Fruit fly (Drosophila melanogaster) whole organism, wandering third instar larva: ENCODE results near the gene Pvf1.

Experiments
- Abd-B ChIP-seq: fragments of >200 bp; optimal IDR thresholded peaks from 2 replicates; lab custom pipeline; 2017; ENCODE audit warnings: missing biosample characterization, missing genetic modification characterization
- CG32264 ChIP-seq: fragments of 200-800 bp; sonication (Bioruptor generic); optimal IDR thresholded peaks from 2 replicates; lab custom pipeline; 2016; ENCODE audit warnings: missing biosample characterization, missing genetic modification characterization
- CG9705 ChIP-seq: fragments of 200-800 bp; sonication (Bioruptor generic); optimal IDR thresholded peaks from 2 replicates; lab custom pipeline; 2018; ENCODE audit warnings: missing biosample characterization, mild to moderate bottlenecking, missing genetic modification characterization
- CrebA ChIP-seq: fragments of 200-800 bp; sonication (Bioruptor generic); optimal IDR thresholded peaks from 2 replicates; lab custom pipeline; 2016; ENCODE audit warnings: missing biosample characterization, mild to moderate bottlenecking, missing genetic modification characterization, borderline replicate concordance
- Dfd ChIP-seq: fragments of >200 bp; optimal IDR thresholded peaks from 2 replicates; lab custom pipeline; 2017; ENCODE audit warnings: missing biosample characterization, missing genetic modification characterization
- Dif ChIP-seq: fragments of 200-275, 200-300 bp; sonication (Bioruptor generic); optimal IDR thresholded peaks from 2 replicates; lab custom pipeline; 2018; ENCODE audit warnings: missing biosample characterization, missing genetic modification characterization; ENCODE audit not compliant: partially characterized antibody
- GATAd ChIP-seq: sonication (Bioruptor generic); optimal IDR thresholded peaks from 2 replicates; lab custom pipeline; 2016; ENCODE audit warnings: missing biosample characterization, missing genetic modification characterization
- HLH106 ChIP-seq: fragments of 200-800 bp; optimal IDR thresholded peaks from 3 replicates; lab custom pipeline; 2019; ENCODE audit warnings: missing biosample characterization, mild to moderate bottlenecking, missing genetic modification characterization, moderate library complexity
- Hnf4 ChIP-seq: fragments of 200-800 bp; sonication (Bioruptor generic); optimal IDR thresholded peaks from 2 replicates; lab custom pipeline; 2016; ENCODE audit warnings: missing biosample characterization, mild to moderate bottlenecking, missing genetic modification characterization
- Hr78 ChIP-seq: fragments of >200 bp; optimal IDR thresholded peaks from 2 replicates; lab custom pipeline; 2017; ENCODE audit warnings: missing biosample characterization, missing genetic modification characterization
- Hr83 ChIP-seq: fragments of 200-300 bp; sonication (Bioruptor generic); optimal IDR thresholded peaks from 2 replicates; lab custom pipeline; 2016; ENCODE audit warnings: missing biosample characterization, mild to moderate bottlenecking, missing genetic modification characterization, moderate library complexity; ENCODE audit not compliant: poor library complexity, severe bottlenecking
- Jra ChIP-seq: sonication (Bioruptor generic); optimal IDR thresholded peaks from 2 replicates; lab custom pipeline; 2016; ENCODE audit warnings: missing biosample characterization, missing genetic modification characterization
- Mio ChIP-seq: sonication (Bioruptor generic); optimal IDR thresholded peaks from 2 replicates; lab custom pipeline; 2016; ENCODE audit warnings: missing biosample characterization, missing genetic modification characterization
- Myc ChIP-seq: fragments of >200 bp; optimal IDR thresholded peaks from 2 replicates; lab custom pipeline; 2017
- N ChIP-seq: fragments of >200 bp; optimal IDR thresholded peaks from 2 replicates; lab custom pipeline; 2018; ENCODE audit warnings: missing biosample characterization, missing external identifiers, missing genetic modification characterization
- OdsH ChIP-seq: fragments of 200-800 bp; sonication (Bioruptor generic); optimal IDR thresholded peaks from 2 replicates; lab custom pipeline; 2016; ENCODE audit warnings: missing biosample characterization, mild to moderate bottlenecking, missing genetic modification characterization
- Rel ChIP-seq, 2 experiments: fragments of 200-800 bp; sonication (Bioruptor generic) in 1 of 2; optimal IDR thresholded peaks; 2 replicates in 1 of 2; 3 replicates in 1 of 2; lab custom pipeline; 2016 to 2019; ENCODE audit warnings: mild to moderate bottlenecking in 2 of 2, missing biosample characterization in 2 of 2, missing genetic modification characterization in 2 of 2, moderate library complexity in 1 of 2
- Sp1 ChIP-seq: fragments of 200-800 bp; sonication (Bioruptor generic); optimal IDR thresholded peaks from 3 replicates; lab custom pipeline; 2019; ENCODE audit warnings: missing biosample characterization, mild to moderate bottlenecking, missing genetic modification characterization, moderate library complexity
- Vsx2 ChIP-seq: fragments of 200-300, 225-300 bp; sonication (Bioruptor generic); optimal IDR thresholded peaks from 2 replicates; lab custom pipeline; 2018; ENCODE audit warnings: missing biosample characterization, missing genetic modification characterization; ENCODE audit not compliant: partially characterized antibody
- br ChIP-seq: fragments of 200-800 bp; sonication (Bioruptor generic); optimal IDR thresholded peaks from 2 replicates; lab custom pipeline; 2016; ENCODE audit warnings: missing biosample characterization, missing genetic modification characterization
- brk ChIP-seq: fragments of 200-800 bp; sonication (Bioruptor generic); optimal IDR thresholded peaks from 2 replicates; lab custom pipeline; 2016; ENCODE audit warnings: missing biosample characterization, mild to moderate bottlenecking, missing genetic modification characterization
- dl ChIP-seq, 2 experiments: fragments of 175-275, 200-275 bp in 1 of 2; fragments of 200-275 bp in 1 of 2; sonication (Bioruptor generic); optimal IDR thresholded peaks; lab custom pipeline; 2018; ENCODE audit warnings: mild to moderate bottlenecking in 2 of 2, missing biosample characterization in 2 of 2, missing genetic modification characterization in 2 of 2, moderate library complexity in 2 of 2; ENCODE audit not compliant: partially characterized antibody in 2 of 2, insufficient read depth in 1 of 2
- dmrt93B ChIP-seq: fragments of 200-800 bp; sonication (Bioruptor generic); optimal IDR thresholded peaks from 2 replicates; lab custom pipeline; 2018; ENCODE audit warnings: missing biosample characterization, mild to moderate bottlenecking, missing genetic modification characterization
- dsf ChIP-seq: sonication (Bioruptor generic); optimal IDR thresholded peaks from 2 replicates; lab custom pipeline; 2016; ENCODE audit warnings: missing biosample characterization, missing genetic modification characterization, borderline replicate concordance
- ey ChIP-seq: fragments of 200-800 bp; sonication (Bioruptor generic); optimal IDR thresholded peaks from 2 replicates; lab custom pipeline; 2016; ENCODE audit warnings: missing biosample characterization, missing genetic modification characterization
- foxo ChIP-seq, 2 experiments: fragments of 200-800 bp; sonication (Bioruptor generic); optimal IDR thresholded peaks; 2 replicates in 1 of 2; 3 replicates in 1 of 2; lab custom pipeline; 2016 to 2017; ENCODE audit warnings: missing biosample characterization in 2 of 2, missing genetic modification characterization in 2 of 2
- fru ChIP-seq: fragments of 200-800 bp; sonication (Bioruptor generic); optimal IDR thresholded peaks from 3 replicates; lab custom pipeline; 2016; ENCODE audit warnings: missing biosample characterization, mild to moderate bottlenecking, missing genetic modification characterization
- h ChIP-seq: fragments of 200-800 bp; sonication (Bioruptor generic); optimal IDR thresholded peaks from 3 replicates; lab custom pipeline; 2016; ENCODE audit warnings: missing biosample characterization, mild to moderate bottlenecking, missing genetic modification characterization
- jim ChIP-seq: fragments of 175-275, 200-325 bp; sonication (Bioruptor generic); optimal IDR thresholded peaks from 2 replicates; lab custom pipeline; 2016; ENCODE audit warnings: missing biosample characterization, mild to moderate bottlenecking, missing genetic modification characterization
- lola ChIP-seq: fragments of >200 bp; optimal IDR thresholded peaks from 2 replicates; lab custom pipeline; 2017; ENCODE audit warnings: missing biosample characterization, missing genetic modification characterization
- pan ChIP-seq: fragments of >200 bp; optimal IDR thresholded peaks from 2 replicates; lab custom pipeline; 2017
- psq ChIP-seq: fragments of 200-800 bp; sonication (Bioruptor generic); optimal IDR thresholded peaks from 3 replicates; lab custom pipeline; 2017; ENCODE audit warnings: missing biosample characterization, mild to moderate bottlenecking, missing genetic modification characterization, moderate library complexity
- rgr ChIP-seq: fragments of 200-800 bp; sonication (Bioruptor generic); optimal IDR thresholded peaks from 3 replicates; lab custom pipeline; 2016; ENCODE audit warnings: missing biosample characterization, mild to moderate bottlenecking, missing genetic modification characterization
- sage ChIP-seq: fragments of 200-800 bp; sonication (Bioruptor generic); optimal IDR thresholded peaks from 2 replicates; lab custom pipeline; 2016; ENCODE audit warnings: missing biosample characterization, mild to moderate bottlenecking, missing genetic modification characterization
- sv ChIP-seq: fragments of 200-800 bp; sonication (Bioruptor generic); optimal IDR thresholded peaks from 3 replicates; lab custom pipeline; 2016; ENCODE audit warnings: missing biosample characterization, missing genetic modification characterization
- tai ChIP-seq: sonication (Bioruptor generic); optimal IDR thresholded peaks from 2 replicates; lab custom pipeline; 2016; ENCODE audit warnings: missing biosample characterization, missing genetic modification characterization
- usp ChIP-seq: fragments of >200 bp; optimal IDR thresholded peaks from 2 replicates; lab custom pipeline; 2017; ENCODE audit warnings: missing biosample characterization, missing genetic modification characterization
- woc ChIP-seq: sonication (Bioruptor generic); optimal IDR thresholded peaks from 2 replicates; lab custom pipeline; 2016; ENCODE audit warnings: missing biosample characterization, mild to moderate bottlenecking, missing genetic modification characterization

The Pvf1 gene

DNA sequence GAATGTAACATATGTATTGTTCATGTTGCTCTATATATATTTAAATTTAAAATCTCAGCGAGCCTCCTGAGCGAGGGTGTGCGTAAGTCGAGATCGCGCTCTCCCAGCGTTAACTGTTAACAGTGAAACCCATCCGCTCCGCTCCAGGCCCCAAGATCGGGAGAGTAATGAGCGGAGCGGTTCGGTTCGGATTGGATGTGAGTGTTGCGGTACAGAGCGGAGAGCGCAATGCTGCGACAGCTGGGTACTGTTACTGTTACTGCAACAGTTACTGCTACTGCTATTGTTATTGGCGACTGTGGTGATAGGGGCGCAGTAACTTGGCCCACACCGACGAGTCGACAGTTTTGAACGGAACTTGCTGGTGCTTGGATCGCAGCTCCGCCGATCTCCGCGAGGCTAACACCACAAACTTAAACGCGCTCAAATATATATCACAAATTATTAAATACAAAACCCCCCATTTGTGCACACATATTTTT, at the start of gene Pvf1:
Gene Pvf1 (plus strand): TSS at position 312 of the 482 bp plus-strand sequence.
- no peak for TF ChIP-seq Jra (GFP tag; lab: Kevin White, UChicago)
- TF ChIP-seq GATAd (GFP tag; lab: Kevin White, UChicago): no peak
- no peak for TF ChIP-seq pan (lab: Kevin White, UChicago)
- peak; percentile 13 for TF ChIP-seq CrebA (GFP tag; lab: Kevin White, UChicago)
- no peak for TF ChIP-seq rgr (GFP tag; lab: Kevin White, UChicago)
- peak; percentile 95 for TF ChIP-seq Dif
- no peak for TF ChIP-seq N
- TF ChIP-seq jim: no peak
- TF ChIP-seq HLH106 (tag; lab: Kevin White, UChicago): no peak
- TF ChIP-seq OdsH: no peak
- TF ChIP-seq Dfd (GFP tag; lab: Kevin White, UChicago): no peak
- peak; percentile 73 for TF ChIP-seq Vsx2
- peak; percentile 0 for TF ChIP-seq Hr83 (GFP tag; lab: Kevin White, UChicago)
- TF ChIP-seq dl (GFP tag; optimal IDR thresholded peaks at IDR 0.05; lab: Kevin White, UChicago; ENCODE audit: insufficient read depth in 1 of 2, partially characterized antibody in 2 of 2): peak; percentile 76 to 93
- TF ChIP-seq woc (GFP tag; lab: Kevin White, UChicago): peak; percentile 59
- peak in 1 of 2 experiments; percentile 14 for TF ChIP-seq foxo (GFP tag; optimal IDR thresholded peaks at IDR 0.05; lab: Kevin White, UChicago)
- TF ChIP-seq usp: no peak
- no peak for TF ChIP-seq ey (GFP tag; lab: Kevin White, UChicago)
- no peak for TF ChIP-seq CG9705 (GFP tag; lab: Kevin White, UChicago)
- TF ChIP-seq Abd-B: no peak
- no peak for TF ChIP-seq Rel (GFP tag; optimal IDR thresholded peaks at IDR 0.05; lab: Kevin White, UChicago)
- TF ChIP-seq Rel (tag; optimal IDR thresholded peaks at IDR 0.05; lab: Kevin White, UChicago): peak; percentile 68
- TF ChIP-seq tai (GFP tag; lab: Kevin White, UChicago): no peak
- TF ChIP-seq psq (GFP tag; lab: Kevin White, UChicago): no peak
- TF ChIP-seq fru (GFP tag; lab: Kevin White, UChicago): peak; percentile 96
- TF ChIP-seq dmrt93B: no peak
- TF ChIP-seq Sp1 (GFP tag; lab: Kevin White, UChicago): no peak
- no peak for TF ChIP-seq sv (GFP tag; lab: Kevin White, UChicago)
- TF ChIP-seq dsf (GFP tag; lab: Kevin White, UChicago): no peak
- TF ChIP-seq brk (GFP tag; lab: Kevin White, UChicago): no peak
- peak; percentile 48 for TF ChIP-seq h (GFP tag; lab: Kevin White, UChicago)
- TF ChIP-seq Mio (GFP tag; lab: Kevin White, UChicago): no peak
- TF ChIP-seq Hnf4 (GFP tag; lab: Kevin White, UChicago): no peak
- no peak for TF ChIP-seq Myc (lab: Kevin White, UChicago)
- no peak for TF ChIP-seq sage (GFP tag; lab: Kevin White, UChicago)
- peak; percentile 1 for TF ChIP-seq br (GFP tag; lab: Kevin White, UChicago)
- no peak for TF ChIP-seq Hr78 (GFP tag; lab: Kevin White, UChicago)
- no peak for TF ChIP-seq CG32264 (GFP tag; lab: Kevin White, UChicago)
- no peak for TF ChIP-seq lola (GFP tag; lab: Kevin White, UChicago)

dm6 chrX:18783417-18784123, 48.9 kb upstream of the Pvf1 start, which contains the start of gene CG18259:
Gene CG18259 (minus strand): TSS chrX:18783494.
- TF ChIP-seq CG9705 (GFP tag; lab: Kevin White, UChicago) (peak; percentile 18), usp (no peak), Sp1 (GFP tag; lab: Kevin White, UChicago) (peak; percentile 17), Hnf4 (GFP tag; lab: Kevin White, UChicago) (peak; percentile 21), Myc (lab: Kevin White, UChicago) (peak; percentile 1), N (peak; percentile 83), Dif (no peak), foxo (GFP tag; optimal IDR thresholded peaks at IDR 0.05; lab: Kevin White, UChicago) (peak in 1 of 2 experiments; percentile 5), h (GFP tag; lab: Kevin White, UChicago) (peak; percentile 19), HLH106 (tag; lab: Kevin White, UChicago) (peak; percentile 26), woc (GFP tag; lab: Kevin White, UChicago) (peak; percentile 63)
